Fruit fly (Drosophila melanogaster) whole organism, prepupa: ENCODE results near the gene POLDIP2.

Source experiments
- CG16779 ChIP-seq: fragments of 200-800 bp; sonication (Bioruptor generic); optimal IDR thresholded peaks from 3 replicates; lab custom pipeline; 2017; ENCODE audit warnings: missing biosample characterization, mild to moderate bottlenecking, missing genetic modification characterization
- Eip78C ChIP-seq: fragments of 200-800 bp; sonication (Bioruptor generic); peaks from one replicate; lab custom pipeline; 2016; ENCODE audit warnings: missing biosample characterization, missing genetic modification characterization
- Hr38 ChIP-seq: sonication (Bioruptor generic); optimal IDR thresholded peaks from 2 replicates; lab custom pipeline; 2016; ENCODE audit warnings: missing biosample characterization, missing genetic modification characterization
- Lpt ChIP-seq: fragments of 200-800 bp; sonication (Bioruptor generic); optimal IDR thresholded peaks from 3 replicates; lab custom pipeline; 2016; ENCODE audit warnings: missing biosample characterization, missing genetic modification characterization
- Sox102F ChIP-seq: fragments of 200-800 bp; sonication (Bioruptor generic); optimal IDR thresholded peaks from 2 replicates; lab custom pipeline; 2016; ENCODE audit warnings: missing biosample characterization, mild to moderate bottlenecking, missing genetic modification characterization
- acj6 ChIP-seq: fragments of 200-800 bp; sonication (Bioruptor generic); optimal IDR thresholded peaks from 3 replicates; lab custom pipeline; 2016; ENCODE audit warnings: missing biosample characterization, missing genetic modification characterization
- eg ChIP-seq: fragments of 200-800 bp; sonication (Bioruptor generic); IDR thresholded peaks from 3 replicates; pipeline ENCODE4 v1.3.6; 2022; ENCODE audit warnings: missing biosample characterization, missing genetic modification characterization
- lz ChIP-seq: fragments of 200-800 bp; sonication (Bioruptor generic); optimal IDR thresholded peaks from 3 replicates; lab custom pipeline; 2016; ENCODE audit warnings: missing biosample characterization, missing genetic modification characterization

DNA sequence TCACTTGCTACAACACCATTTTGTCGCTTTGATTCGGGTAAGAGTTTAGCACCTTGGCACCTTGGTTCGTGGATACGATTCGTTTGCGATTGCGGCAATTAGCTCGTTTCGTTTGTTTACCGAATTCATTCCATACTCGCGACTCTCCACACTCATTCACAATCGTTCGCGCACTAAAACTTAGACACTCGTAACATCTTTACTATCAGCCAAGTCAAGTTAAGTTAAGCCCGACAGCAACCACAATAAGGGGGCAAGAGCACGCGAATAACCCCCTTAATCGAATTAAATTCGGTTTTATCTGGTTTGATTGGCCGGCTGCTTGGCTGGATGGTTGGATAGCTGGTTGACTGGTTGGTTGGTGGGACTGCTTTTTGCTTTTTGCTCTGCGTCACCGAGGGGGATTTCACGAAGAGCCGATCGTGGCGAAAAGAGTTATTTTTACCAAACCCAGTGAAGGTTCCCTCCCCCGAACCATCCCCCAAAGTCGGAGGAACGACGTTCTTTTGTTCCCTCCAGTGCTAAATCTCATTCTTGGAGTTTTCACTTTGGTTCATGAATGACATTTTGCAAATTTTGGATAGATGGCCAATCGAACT lies 36.3 kb downstream of the POLDIP2 start:
- TF ChIP-seq eg (no peak), lz (no peak), acj6 (GFP tag; lab: Kevin White, UChicago) (no peak), Sox102F (GFP tag; lab: Kevin White, UChicago) (no peak), Lpt (GFP tag; lab: Kevin White, UChicago) (no peak), Hr38 (GFP tag; lab: Kevin White, UChicago) (no peak), Eip78C (GFP tag; lab: Kevin White, UChicago) (peak; percentile 57), CG16779 (tag; lab: Kevin White, UChicago) (no peak)
